Worm (Caenorhabditis elegans): ENCODE results near the gene mboa-6.

DNA sequence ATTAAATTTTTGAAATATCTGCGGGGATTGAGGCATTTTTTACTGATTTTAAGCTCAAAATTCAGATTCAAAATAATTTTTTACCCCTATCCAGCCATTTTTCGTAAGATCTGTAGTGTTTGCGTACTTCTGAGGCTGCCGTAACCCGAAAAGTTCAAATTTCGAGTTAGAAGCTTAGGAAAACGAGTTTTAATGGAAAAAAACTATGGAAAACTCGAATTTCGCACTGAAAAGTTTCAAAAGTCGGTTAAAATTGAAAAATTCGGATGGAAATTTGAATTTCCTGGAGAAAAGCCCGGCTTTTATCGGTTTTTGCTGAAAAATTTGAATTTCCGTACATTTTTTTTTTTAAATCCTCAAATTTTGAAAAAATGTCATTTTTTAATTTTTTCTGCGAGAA lies 57.8 kb downstream of the mboa-6 start:
- no peak for TF ChIP-seq elt-1 (tag; optimal IDR thresholded peaks at IDR 0.05)
- no peak for TF ChIP-seq ztf-11 (tag; optimal IDR thresholded peaks at IDR 0.05)
- no peak for TF ChIP-seq skn-1 (tag; optimal IDR thresholded peaks at IDR 0.05)
- no peak for TF ChIP-seq unc-55 (GFP tag; optimal IDR thresholded peaks at IDR 0.05)
- no peak for TF ChIP-seq lin-39 (tag; optimal IDR thresholded peaks at IDR 0.05)
- no peak for TF ChIP-seq mdl-1 (tag; optimal IDR thresholded peaks at IDR 0.05)
- TF ChIP-seq F13H6.1 (tag; optimal IDR thresholded peaks at IDR 0.05): no peak
- no peak for TF ChIP-seq blmp-1 (tag; optimal IDR thresholded peaks at IDR 0.05; ENCODE audit: insufficient read depth)
